Fruit fly (Drosophila melanogaster) whole organism, pupa: ENCODE data around the gene arm.

Source experiments
- CG12605 ChIP-seq: fragments of 200-800 bp; sonication (Bioruptor generic); IDR thresholded peaks from 2 replicates; pipeline ENCODE4 v1.3.6; 2022; ENCODE audit warnings: missing biosample characterization, missing genetic modification characterization
- CG17806 ChIP-seq: fragments of 200-800 bp; sonication (Bioruptor generic); optimal IDR thresholded peaks from 2 replicates; lab custom pipeline; 2018; ENCODE audit warnings: missing biosample characterization, mild to moderate bottlenecking, missing genetic modification characterization, moderate library complexity
- D1 ChIP-seq: fragments of 200-800 bp; sonication (Bioruptor generic); optimal IDR thresholded peaks from 2 replicates; lab custom pipeline; 2018; ENCODE audit warnings: missing biosample characterization, mild to moderate bottlenecking, missing genetic modification characterization, moderate library complexity
- EcR ChIP-seq: fragments of 200-800 bp; sonication (Bioruptor generic); optimal IDR thresholded peaks from 3 replicates; lab custom pipeline; 2019; ENCODE audit warnings: missing biosample characterization, missing genetic modification characterization, mild to moderate bottlenecking, moderate library complexity, missing genetic modification reagents
- Pif1A ChIP-seq: fragments of 200-800 bp; sonication (Bioruptor generic); optimal IDR thresholded peaks from 3 replicates; lab custom pipeline; 2016; ENCODE audit warnings: missing biosample characterization, missing genetic modification characterization
- Pif1B ChIP-seq: fragments of 200-800 bp; sonication (Bioruptor generic); optimal IDR thresholded peaks from 3 replicates; lab custom pipeline; 2016; ENCODE audit warnings: missing biosample characterization, missing genetic modification characterization
- Snoo ChIP-seq: fragments of 200-800 bp; sonication (Bioruptor generic); optimal IDR thresholded peaks from 3 replicates; lab custom pipeline; 2017; ENCODE audit warnings: missing biosample characterization, mild to moderate bottlenecking, missing genetic modification characterization, inconsistent platforms
- gl ChIP-seq: fragments of 200-800 bp; sonication (Bioruptor generic); optimal IDR thresholded peaks from 2 replicates; lab custom pipeline; 2018; ENCODE audit warnings: missing biosample characterization, mild to moderate bottlenecking, missing genetic modification characterization

DNA sequence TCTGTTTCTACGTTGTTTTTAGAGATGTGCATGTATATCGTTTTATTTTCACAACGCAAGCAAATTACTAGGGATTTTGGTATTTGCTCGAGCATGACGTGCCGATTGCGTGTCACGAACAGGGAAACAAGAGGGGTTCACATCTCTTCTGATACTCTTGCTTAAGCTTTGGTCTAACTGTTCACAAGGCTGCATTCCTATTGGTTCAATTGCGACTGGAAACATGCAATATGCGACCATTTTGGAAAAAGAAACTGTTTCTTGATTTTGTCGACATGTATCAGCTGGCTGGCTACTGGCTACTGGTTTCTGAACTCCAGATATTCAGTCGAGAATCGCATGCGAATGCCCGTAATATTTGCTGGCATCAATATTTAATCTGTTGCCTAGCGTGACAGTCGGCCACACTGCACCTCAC lies 20.3 kb downstream of the arm start, which contains the start of gene Coa8:
- TF ChIP-seq Pif1A (GFP tag; lab: Kevin White, UChicago): no peak
- TF ChIP-seq Pif1B (GFP tag; lab: Kevin White, UChicago): no peak
- TF ChIP-seq D1 (tag; lab: Kevin White, UChicago): no peak
- no peak for TF ChIP-seq gl (tag; lab: Kevin White, UChicago)
- no peak for TF ChIP-seq CG17806 (tag; lab: Kevin White, UChicago)
- TF ChIP-seq Snoo (tag; lab: Kevin White, UChicago): peak; percentile 12
- TF ChIP-seq EcR (GFP tag; lab: Kevin White, UChicago): no peak
- 0 out of 2 replicates have a peak, but pooled peaks have one; percentile 13 for TF ChIP-seq CG12605 (GFP tag; lab: Robert Waterston, UW)
